Worm (Caenorhabditis elegans): ENCODE data around the gene nspc-20.

Gene nspc-20

ce11 chrX:14530107-14530506 is at the start of gene nspc-20:
Gene nspc-20 (minus strand): TSS chrX:14530207.
- no peak for TF ChIP-seq ztf-1 (GFP tag; conservative IDR thresholded peaks at IDR 0.05)
- TF ChIP-seq nhr-23 (tag; optimal IDR thresholded peaks at IDR 0.05), result no peak
- TF ChIP-seq egl-27 (tag; optimal IDR thresholded peaks at IDR 0.05), result no peak
- TF ChIP-seq nhr-21 (tag; optimal IDR thresholded peaks at IDR 0.05), result no peak
- no peak for TF ChIP-seq lin-11 (tag; optimal IDR thresholded peaks at IDR 0.05)
- no peak for TF ChIP-seq nhr-12 (tag; optimal IDR thresholded peaks at IDR 0.05)
- TF ChIP-seq nhr-25 (tag; optimal IDR thresholded peaks at IDR 0.05), result no peak
- TF ChIP-seq nhr-11 (tag; optimal IDR thresholded peaks at IDR 0.05), result no peak
- TF ChIP-seq sma-9 (GFP tag; optimal IDR thresholded peaks at IDR 0.05), result no peak
- TF ChIP-seq sma-9 (tag; optimal IDR thresholded peaks at IDR 0.05), result no peak
- no peak for TF ChIP-seq dmd-4 (tag; optimal IDR thresholded peaks at IDR 0.05)
- TF ChIP-seq ceh-16 (tag; optimal IDR thresholded peaks at IDR 0.05), result no peak
- TF ChIP-seq mbf-1 (tag; optimal IDR thresholded peaks at IDR 0.05), result no peak
- TF ChIP-seq ZK546.5 (tag; optimal IDR thresholded peaks at IDR 0.05), result no peak

ce11 chrX:14577579-14578127 is 47.6 kb upstream of the nspc-20 start, which contains the start of gene let-4:
Gene let-4 (plus strand): TSS chrX:14577935.
- TF ChIP-seq blmp-1 (tag; optimal IDR thresholded peaks at IDR 0.05; ENCODE audit: insufficient read depth) (no peak), ceh-16 (tag; optimal IDR thresholded peaks at IDR 0.05) (no peak)

- TF ChIP-seq mab-5 (tag; optimal IDR thresholded peaks at IDR 0.05) (no peak), lsy-2 (tag; optimal IDR thresholded peaks at IDR 0.05) (peak in 1 of 2 experiments; percentile 21), ztf-11 (tag; optimal IDR thresholded peaks at IDR 0.05) (no peak), lin-13 (GFP tag; optimal IDR thresholded peaks at IDR 0.05) (no peak), zag-1 (tag; optimal IDR thresholded peaks at IDR 0.05) (no peak), nhr-21 (tag; optimal IDR thresholded peaks at IDR 0.05) (peak; percentile 45), unc-39 (tag; optimal IDR thresholded peaks at IDR 0.05) (no peak), ceh-16 (tag; optimal IDR thresholded peaks at IDR 0.05) (peak; percentile 99), egl-27 (tag; optimal IDR thresholded peaks at IDR 0.05) (peak; percentile 71), sma-9 (GFP tag; optimal IDR thresholded peaks at IDR 0.05) (peak; percentile 87), sma-9 (tag; optimal IDR thresholded peaks at IDR 0.05) (no peak), elt-1 (tag; optimal IDR thresholded peaks at IDR 0.05) (peak; percentile 90), lin-39 (tag; optimal IDR thresholded peaks at IDR 0.05) (no peak), R02D3.7 (tag; optimal IDR thresholded peaks at IDR 0.05) (no peak), nhr-23 (tag; optimal IDR thresholded peaks at IDR 0.05) (peak; percentile 17), nhr-25 (tag; optimal IDR thresholded peaks at IDR 0.05) (peak; percentile 52), unc-62 (GFP tag; optimal IDR thresholded peaks at IDR 0.05) (no peak), mbf-1 (tag; optimal IDR thresholded peaks at IDR 0.05) (no peak), nhr-237 (tag; optimal IDR thresholded peaks at IDR 0.05) (no peak), nhr-6 (tag; optimal IDR thresholded peaks at IDR 0.05) (no peak), aly-2 (tag; optimal IDR thresholded peaks at IDR 0.05) (no peak), ZK546.5 (tag; optimal IDR thresholded peaks at IDR 0.05) (no peak), sem-4 (tag; optimal IDR thresholded peaks at IDR 0.05) (peak; percentile 42), fos-1 (tag; optimal IDR thresholded peaks at IDR 0.05) (peak; percentile 79), blmp-1 (tag; optimal IDR thresholded peaks at IDR 0.05; ENCODE audit: insufficient read depth) (peak; percentile 86), sma-3 (GFP tag; optimal IDR thresholded peaks at IDR 0.05) (peak; percentile 79), snpc-4 (tag; optimal IDR thresholded peaks at IDR 0.05) (no peak), ama-1 (optimal IDR thresholded peaks at IDR 0.05) (no peak), nhr-77 (tag; optimal IDR thresholded peaks at IDR 0.05) (no peak)
Measured at ce11 chrX:14575920-14576319, 45.9 kb upstream of the nspc-20 start.

ce11 chrX:14572419-14572818 is 42.4 kb upstream of the nspc-20 start, which contains the start of gene lron-1:
Gene lron-1 (plus strand): TSS chrX:14572719.
- TF ChIP-seq dmd-4 (tag; optimal IDR thresholded peaks at IDR 0.05) (no peak), peb-1 (tag; optimal IDR thresholded peaks at IDR 0.05) (no peak), nhr-237 (tag; optimal IDR thresholded peaks at IDR 0.05) (no peak), ceh-16 (tag; optimal IDR thresholded peaks at IDR 0.05) (no peak), nhr-11 (tag; optimal IDR thresholded peaks at IDR 0.05) (no peak), nhr-21 (tag; optimal IDR thresholded peaks at IDR 0.05) (no peak), lsy-2 (tag; optimal IDR thresholded peaks at IDR 0.05) (no peak), nhr-23 (tag; optimal IDR thresholded peaks at IDR 0.05) (no peak), unc-55 (GFP tag; optimal IDR thresholded peaks at IDR 0.05) (no peak), ztf-4 (tag; optimal IDR thresholded peaks at IDR 0.05) (no peak), lin-11 (tag; optimal IDR thresholded peaks at IDR 0.05) (no peak), nhr-77 (tag; optimal IDR thresholded peaks at IDR 0.05) (no peak), mdl-1 (tag; optimal IDR thresholded peaks at IDR 0.05) (no peak)
